Fruit fly (Drosophila melanogaster): Measurements from ENCODE around the gene Fkbp39.
A peak's percentile ranks its signal among the peaks of the same experiment; 100 is the strongest.

Gene Fkbp39

DNA sequence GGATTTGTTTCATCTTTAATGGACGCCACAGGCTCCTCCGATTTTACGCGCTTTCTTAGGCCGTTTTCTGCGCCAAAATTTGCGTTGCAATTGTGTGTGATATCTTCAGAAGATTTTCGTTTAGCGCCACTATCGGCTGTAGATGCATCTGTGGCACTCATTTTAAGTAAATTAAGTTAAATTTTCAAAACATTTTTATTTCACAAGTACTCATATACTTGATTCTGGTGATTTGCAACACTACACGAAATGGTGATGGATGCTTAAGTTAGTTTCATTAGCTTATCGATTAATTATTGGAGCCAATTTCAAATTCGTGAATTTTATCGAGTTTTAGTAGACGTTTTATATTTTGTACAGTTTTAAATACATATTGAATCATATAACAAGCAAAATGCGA is 30.7 kb upstream of the Fkbp39 start, which contains the start of gene CG6171 (continued):
- no peak for TF ChIP-seq luna (GFP tag; optimal IDR thresholded peaks at IDR 0.05)
- no peak for TF ChIP-seq CG13894 (tag; optimal IDR thresholded peaks at IDR 0.05)
- peak; percentile 47; the same call in 2 of the 3 replicates for TF ChIP-seq HLH4C (GFP tag; IDR thresholded peaks at IDR 0.05; ENCODE audit: partially characterized antibody)
- TF ChIP-seq E2f1 (GFP tag; IDR thresholded peaks at IDR 0.05) = no peak
- no peak for TF ChIP-seq ewg (GFP tag; optimal IDR thresholded peaks at IDR 0.05)
- TF ChIP-seq phol (tag; optimal IDR thresholded peaks at IDR 0.05) = peak; percentile 41
- TF ChIP-seq pros (GFP tag; optimal IDR thresholded peaks at IDR 0.05) = no peak
- peak; percentile 72 for TF ChIP-seq CG4617 (GFP tag; optimal IDR thresholded peaks at IDR 0.05; ENCODE audit: borderline replicate concordance)
- no peak for TF ChIP-seq h (optimal IDR thresholded peaks at IDR 0.05)
- peak; percentile 61 for TF ChIP-seq stwl (tag; optimal IDR thresholded peaks at IDR 0.05)
- TF ChIP-seq CG31388 (GFP tag; optimal IDR thresholded peaks at IDR 0.05) = no peak
- peak; percentile 84 for TF ChIP-seq Sry-δ (GFP tag; optimal IDR thresholded peaks at IDR 0.05)
- TF ChIP-seq zen (tag; optimal IDR thresholded peaks at IDR 0.05) = no peak
- TF ChIP-seq CG16863 (GFP tag; optimal IDR thresholded peaks at IDR 0.05) = peak; percentile 75
- no peak for TF ChIP-seq Doc2 (GFP tag; IDR thresholded peaks at IDR 0.05)
- TF ChIP-seq Dp (GFP tag; optimal IDR thresholded peaks at IDR 0.05) = peak; percentile 82
- no peak for TF ChIP-seq corto (GFP tag; optimal IDR thresholded peaks at IDR 0.05)
- no peak for TF ChIP-seq odd (GFP tag; optimal IDR thresholded peaks at IDR 0.05)
- TF ChIP-seq CG34224 (GFP tag; IDR thresholded peaks at IDR 0.05; ENCODE audit: partially characterized antibody) = peak; percentile 48; the same call in 2 of the 3 replicates
- TF ChIP-seq CG16815 (GFP tag; optimal IDR thresholded peaks at IDR 0.05) = no peak
- peak; percentile 4 for TF ChIP-seq CG12659 (GFP tag; optimal IDR thresholded peaks at IDR 0.05)
- TF ChIP-seq nom (GFP tag; optimal IDR thresholded peaks at IDR 0.05) = no peak
- TF ChIP-seq wek (GFP tag; optimal IDR thresholded peaks at IDR 0.05) = no peak
- no peak for TF ChIP-seq Xbp1 (GFP tag; optimal IDR thresholded peaks at IDR 0.05)
- peak; percentile 37 for TF ChIP-seq Myb (GFP tag; optimal IDR thresholded peaks at IDR 0.05)
- no peak for TF ChIP-seq dmrt99B (tag; optimal IDR thresholded peaks at IDR 0.05)
- no peak for TF ChIP-seq CG9727 (GFP tag; optimal IDR thresholded peaks at IDR 0.05)
- TF ChIP-seq bsh (GFP tag; optimal IDR thresholded peaks at IDR 0.05) = no peak
- no peak for TF ChIP-seq Bdp1 (GFP tag; optimal IDR thresholded peaks at IDR 0.05)
- no peak for TF ChIP-seq Poxn (GFP tag; IDR thresholded peaks at IDR 0.05)
- TF ChIP-seq CG6654 (GFP tag; optimal IDR thresholded peaks at IDR 0.05) = no peak
- TF ChIP-seq unpg (GFP tag; optimal IDR thresholded peaks at IDR 0.05) = no peak
- no peak for TF ChIP-seq CG1024 (GFP tag; IDR thresholded peaks at IDR 0.05)
- no peak for TF ChIP-seq CG1602 (GFP tag; optimal IDR thresholded peaks at IDR 0.05)
- TF ChIP-seq br (optimal IDR thresholded peaks at IDR 0.05) = no peak
- no peak for TF ChIP-seq CG18764 (GFP tag; optimal IDR thresholded peaks at IDR 0.05)
- TF ChIP-seq pan (optimal IDR thresholded peaks at IDR 0.05) = no peak
- no peak for TF ChIP-seq pan (GFP tag; optimal IDR thresholded peaks at IDR 0.05 in 1 of 2, IDR thresholded peaks at IDR 0.05 in 1 of 2)
- no peak for TF ChIP-seq Gug (GFP tag; IDR thresholded peaks at IDR 0.05)
- no peak for TF ChIP-seq maf-S (GFP tag; optimal IDR thresholded peaks at IDR 0.05)
- peak; percentile 28 for TF ChIP-seq lbe (GFP tag; optimal IDR thresholded peaks at IDR 0.05)
- TF ChIP-seq Dbx (GFP tag; IDR thresholded peaks at IDR 0.05) = no peak
- no peak for TF ChIP-seq CG10565 (GFP tag; optimal IDR thresholded peaks at IDR 0.05)
- no peak for TF ChIP-seq mld (GFP tag; IDR thresholded peaks at IDR 0.05; ENCODE audit: partially characterized antibody)
- TF ChIP-seq CG9609 (GFP tag; optimal IDR thresholded peaks at IDR 0.05) = no peak
- TF ChIP-seq Jarid2 (GFP tag; optimal IDR thresholded peaks at IDR 0.05) = no peak
- TF ChIP-seq Awh (GFP tag; IDR thresholded peaks at IDR 0.05) = no peak
- no peak for TF ChIP-seq tin (GFP tag; optimal IDR thresholded peaks at IDR 0.05)
- TF ChIP-seq CG16813 (GFP tag; IDR thresholded peaks at IDR 0.05; ENCODE audit: partially characterized antibody) = 0 out of 3 replicates have a peak, but pooled peaks have one; percentile 29
- TF ChIP-seq sens (GFP tag) = peak; percentile 80
- no peak for TF ChIP-seq CG2678 (tag; optimal IDR thresholded peaks at IDR 0.05)

Data from whole organism, embryonic.